Worm (Caenorhabditis elegans) whole organism, L2 larva: ENCODE measurements around the gene idpa-1.

Experiments used
- ceh-82 ChIP-seq: fragments of 150-350 bp; optimal IDR thresholded peaks from 2 replicates; lab custom pipeline; 2014; ENCODE audit warnings: missing biosample characterization, missing genetic modification characterization
- fos-1 ChIP-seq: fragments of 150-350 bp; optimal IDR thresholded peaks from 2 replicates; lab custom pipeline; 2014; ENCODE audit warnings: missing biosample characterization, missing genetic modification characterization
- mab-5 ChIP-seq: fragments of 150-350 bp; optimal IDR thresholded peaks from 2 replicates; lab custom pipeline; 2014; ENCODE audit warnings: missing biosample characterization, missing genetic modification characterization
- mdl-1 ChIP-seq, 2 experiments: fragments of 150-350 bp in 1 of 2; sonication (generic microtip) in 1 of 2; optimal IDR thresholded peaks; 2 replicates each; lab custom pipeline; 2017; ENCODE audit warnings: missing biosample characterization in 2 of 2, missing genetic modification characterization in 2 of 2
- nhr-11 ChIP-seq: fragments of 150-350 bp; optimal IDR thresholded peaks from 2 replicates; lab custom pipeline; 2014; ENCODE audit warnings: missing biosample characterization, missing genetic modification characterization
- nhr-237 ChIP-seq: fragments of 150-350 bp; optimal IDR thresholded peaks from 2 replicates; lab custom pipeline; 2014; ENCODE audit warnings: missing biosample characterization, missing genetic modification characterization
- nhr-25 ChIP-seq: fragments of 150-350 bp; sonication (generic microtip); optimal IDR thresholded peaks from 3 replicates; lab custom pipeline; 2014; ENCODE audit warnings: missing biosample characterization, missing genetic modification characterization
- nhr-77 ChIP-seq: fragments of 150-350 bp; optimal IDR thresholded peaks from 2 replicates; lab custom pipeline; 2014; ENCODE audit warnings: missing biosample characterization, missing genetic modification characterization
- zag-1 ChIP-seq: fragments of 150-350 bp; optimal IDR thresholded peaks from 2 replicates; lab custom pipeline; 2014; ENCODE audit warnings: missing biosample characterization, missing genetic modification characterization
- ztf-11 ChIP-seq: sonication (generic microtip); optimal IDR thresholded peaks from 2 replicates; lab custom pipeline; 2017; ENCODE audit warnings: missing biosample characterization, missing genetic modification characterization

DNA sequence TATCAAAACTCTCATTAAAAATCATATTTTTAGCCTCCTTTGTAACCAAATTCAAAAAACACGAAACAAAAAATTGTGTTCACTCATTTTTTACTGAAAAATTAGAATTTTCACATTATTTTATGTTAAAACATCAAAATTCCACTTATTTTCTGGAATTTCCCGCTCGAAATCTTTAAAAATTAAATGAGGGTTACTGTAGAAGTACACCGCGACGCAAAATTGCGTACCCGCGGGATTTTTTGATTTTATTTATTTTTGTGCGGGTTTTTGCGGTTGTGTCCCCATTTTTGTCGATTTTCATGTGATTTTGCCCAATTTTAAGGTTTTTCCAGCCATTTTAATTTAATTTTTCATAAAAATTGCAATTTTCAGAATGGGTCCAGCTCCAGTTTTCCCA, 42.7 kb downstream of the idpa-1 start:
- TF ChIP-seq zag-1 (tag; lab: Kevin White, UChicago) (no peak), mdl-1 (tag; optimal IDR thresholded peaks at IDR 0.05; lab: Kevin White, UChicago) (no peak), ztf-11 (no peak), fos-1 (tag; lab: Kevin White, UChicago) (no peak), nhr-11 (tag; lab: Kevin White, UChicago) (no peak), ceh-82 (tag; lab: Kevin White, UChicago) (no peak), nhr-77 (tag; lab: Kevin White, UChicago) (no peak), nhr-25 (tag; lab: Kevin White, UChicago) (no peak), nhr-237 (no peak), mab-5 (no peak)
